Worm (Caenorhabditis elegans) whole organism, young adult: ENCODE results near the gene M01B2.8.

Experiments
- lin-40 ChIP-seq: sonication (generic microtip); optimal IDR thresholded peaks from 2 replicates; lab custom pipeline; 2016; ENCODE audit warnings: missing genetic modification characterization, mild to moderate bottlenecking, missing compliant biosample characterization, missing genotype, missing genetic modification reagents
- lsy-27 ChIP-seq: sonication (generic microtip); optimal IDR thresholded peaks from 2 replicates; lab custom pipeline; 2017; ENCODE audit warnings: missing genetic modification characterization, mild to moderate bottlenecking, missing compliant biosample characterization, antibody characterized with exemption, missing genotype, borderline replicate concordance; ENCODE audit not compliant: insufficient read depth
- pbrm-1 ChIP-seq: fragments of 200-800 bp; sonication (Bioruptor generic); IDR thresholded peaks from 2 replicates; pipeline ENCODE4 v1.3.6; 2022; ENCODE audit warnings: missing genetic modification reagents, missing genetic modification characterization, missing compliant biosample characterization

ce11 chrV:15285984-15286383 is 26.0 kb downstream of the M01B2.8 start:
- TF ChIP-seq lsy-27 (no peak), pbrm-1 (GFP tag; lab: Robert Waterston, UW) (no peak), lin-40 (no peak)
